Worm (Caenorhabditis elegans): ENCODE results near the gene dnj-5.

dnj-5 gene

DNA sequence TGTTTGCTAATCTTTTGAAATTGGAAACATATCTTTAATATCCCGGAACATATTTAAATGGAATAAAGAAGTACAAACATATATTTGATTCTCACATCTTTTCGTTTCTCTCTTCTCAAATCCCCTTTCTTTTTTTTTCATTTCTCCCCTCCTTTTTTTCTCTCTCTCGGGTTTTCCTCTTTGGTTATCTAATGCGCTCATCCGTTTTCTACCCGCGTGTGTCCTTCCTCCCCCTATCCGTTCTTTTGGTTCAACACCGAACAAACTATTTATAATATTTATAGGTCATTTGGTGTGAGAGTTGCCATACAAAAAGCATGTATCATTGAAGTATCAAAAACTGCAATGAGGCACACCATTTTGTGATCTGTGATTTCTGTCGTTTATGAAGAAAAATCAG, 34.2 kb downstream of the dnj-5 start (continued):
- TF ChIP-seq sox-4 (tag; optimal IDR thresholded peaks at IDR 0.05), result no peak
- TF ChIP-seq mef-2 (tag; optimal IDR thresholded peaks at IDR 0.05), result no peak
- TF ChIP-seq ceh-90 (tag; optimal IDR thresholded peaks at IDR 0.05), result no peak
- TF ChIP-seq aha-1 (tag; optimal IDR thresholded peaks at IDR 0.05), result no peak
- no peak for TF ChIP-seq ceh-8 (GFP tag; optimal IDR thresholded peaks at IDR 0.05)
- TF ChIP-seq fkh-10 (GFP tag; optimal IDR thresholded peaks at IDR 0.05), result peak; percentile 69
- TF ChIP-seq alr-1 (tag; optimal IDR thresholded peaks at IDR 0.05; ENCODE audit: borderline replicate concordance), result no peak
- no peak for TF ChIP-seq hlh-17 (GFP tag; optimal IDR thresholded peaks at IDR 0.05; ENCODE audit: borderline replicate concordance)
- no peak for TF ChIP-seq nhr-84 (tag; optimal IDR thresholded peaks at IDR 0.05)
- TF ChIP-seq grh-1 (GFP tag; IDR thresholded peaks at IDR 0.05), result no peak
- TF ChIP-seq nhr-90 (tag; optimal IDR thresholded peaks at IDR 0.05; ENCODE audit: poor library complexity), result no peak
- TF ChIP-seq unc-86 (tag; optimal IDR thresholded peaks at IDR 0.05), result no peak
- TF ChIP-seq pax-3 (tag; optimal IDR thresholded peaks at IDR 0.05), result no peak
- TF ChIP-seq ets-5 (GFP tag; IDR thresholded peaks at IDR 0.05), result no peak
- no peak for TF ChIP-seq vab-15 (tag; optimal IDR thresholded peaks at IDR 0.05)
- no peak for TF ChIP-seq nhr-76 (tag; optimal IDR thresholded peaks at IDR 0.05)
- no peak for TF ChIP-seq unc-30 (tag; optimal IDR thresholded peaks at IDR 0.05)
- no peak for TF ChIP-seq lin-15B (tag; optimal IDR thresholded peaks at IDR 0.05)
- no peak for TF ChIP-seq dpl-1 (GFP tag; optimal IDR thresholded peaks at IDR 0.05)
- TF ChIP-seq snu-23 (GFP tag; optimal IDR thresholded peaks at IDR 0.05), result peak; percentile 56
- no peak for TF ChIP-seq irx-1 (tag; optimal IDR thresholded peaks at IDR 0.05)
- no peak for TF ChIP-seq tbx-2 (tag; optimal IDR thresholded peaks at IDR 0.05)
- no peak for TF ChIP-seq C16A3.4 (tag; optimal IDR thresholded peaks at IDR 0.05)
- no peak for TF ChIP-seq rnt-1 (tag; optimal IDR thresholded peaks at IDR 0.05)
- TF ChIP-seq ztf-11 (tag; optimal IDR thresholded peaks at IDR 0.05), result no peak
- no peak for TF ChIP-seq ama-1 (optimal IDR thresholded peaks at IDR 0.05)
- TF ChIP-seq lin-39 (tag; optimal IDR thresholded peaks at IDR 0.05), result no peak
- no peak for TF ChIP-seq nhr-28 (tag; optimal IDR thresholded peaks at IDR 0.05)
- peak; percentile 9 for TF ChIP-seq swsn-7 (tag; optimal IDR thresholded peaks at IDR 0.05)
- TF ChIP-seq efl-3 (GFP tag; optimal IDR thresholded peaks at IDR 0.05), result no peak
- TF ChIP-seq zip-4 (GFP tag; optimal IDR thresholded peaks at IDR 0.05), result no peak
- TF ChIP-seq pqm-1 (tag; optimal IDR thresholded peaks at IDR 0.05), result no peak
- TF ChIP-seq ceh-82 (tag; optimal IDR thresholded peaks at IDR 0.05), result peak in 1 of 3 experiments; percentile 25
- TF ChIP-seq fkh-8 (tag; optimal IDR thresholded peaks at IDR 0.05), result peak; percentile 1
- peak; percentile 41 for TF ChIP-seq egl-13 (tag; optimal IDR thresholded peaks at IDR 0.05)
- no peak for TF ChIP-seq aly-2 (tag; optimal IDR thresholded peaks at IDR 0.05)
- TF ChIP-seq fos-1 (tag; optimal IDR thresholded peaks at IDR 0.05), result no peak
- TF ChIP-seq sptf-1 (tag; optimal IDR thresholded peaks at IDR 0.05), result no peak
- peak; percentile 6 for TF ChIP-seq nhr-47 (tag; optimal IDR thresholded peaks at IDR 0.05)
- TF ChIP-seq elt-3 (tag; optimal IDR thresholded peaks at IDR 0.05), result peak in 2 of 6 experiments; percentile 6 to 24
- TF ChIP-seq ceh-63 (GFP tag; optimal IDR thresholded peaks at IDR 0.05), result no peak
- no peak for TF ChIP-seq unc-130 (tag; optimal IDR thresholded peaks at IDR 0.05)
- no peak for TF ChIP-seq ces-1 (GFP tag; optimal IDR thresholded peaks at IDR 0.05)
- TF ChIP-seq fkh-4 (tag; optimal IDR thresholded peaks at IDR 0.05; ENCODE audit: borderline replicate concordance), result no peak
- no peak for TF ChIP-seq unc-62 (GFP tag; optimal IDR thresholded peaks at IDR 0.05)
- no peak for TF ChIP-seq nhr-12 (tag; optimal IDR thresholded peaks at IDR 0.05)
- no peak for TF ChIP-seq jun-1 (tag; optimal IDR thresholded peaks at IDR 0.05)
- TF ChIP-seq Y116A8C.19 (tag; optimal IDR thresholded peaks at IDR 0.05; ENCODE audit: borderline replicate concordance), result no peak
- TF ChIP-seq nhr-20 (tag; optimal IDR thresholded peaks at IDR 0.05), result peak; percentile 64
- no peak for TF ChIP-seq xbp-1 (tag; optimal IDR thresholded peaks at IDR 0.05)
- no peak for TF ChIP-seq lin-13 (GFP tag; optimal IDR thresholded peaks at IDR 0.05)
- peak; percentile 19 to 26 for TF ChIP-seq lsy-2 (tag; optimal IDR thresholded peaks at IDR 0.05)
- no peak for TF ChIP-seq ceh-88 (GFP tag; IDR thresholded peaks at IDR 0.05)
- no peak for TF ChIP-seq F16B12.6 (tag; optimal IDR thresholded peaks at IDR 0.05)
